Worm (Caenorhabditis elegans) whole organism, L4 larva: ENCODE measurements around the gene K05F6.4.

Source experiments
- ceh-82 ChIP-seq: sonication (generic microtip); optimal IDR thresholded peaks from 2 replicates; lab custom pipeline; 2017; ENCODE audit warnings: missing biosample characterization, missing genetic modification characterization
- daf-8 ChIP-seq: fragments of 200-800 bp; sonication (Bioruptor generic); IDR thresholded peaks from 2 replicates; pipeline ENCODE4 v1.3.6; 2022; ENCODE audit warnings: missing genetic modification characterization, missing compliant biosample characterization
- nhr-76 ChIP-seq: fragments of 150-350 bp; optimal IDR thresholded peaks from 2 replicates; lab custom pipeline; 2014; ENCODE audit warnings: missing biosample characterization, missing genetic modification characterization
- unc-39 ChIP-seq: sonication (generic microtip); optimal IDR thresholded peaks from 2 replicates; lab custom pipeline; 2017; ENCODE audit warnings: missing biosample characterization, missing genetic modification characterization

ce11 chrII:1560839-1561238, 17.6 kb downstream of the K05F6.4 start:
- TF ChIP-seq ceh-82 (tag; lab: Kevin White, UChicago), result no peak
- TF ChIP-seq unc-39 (tag; lab: Kevin White, UChicago), result no peak
- TF ChIP-seq daf-8 (GFP tag; lab: Robert Waterston, UW), result no peak
- no peak for TF ChIP-seq nhr-76 (tag; lab: Kevin White, UChicago)
